Fruit fly (Drosophila melanogaster): ENCODE measurements around the gene IntS14.

- TF ChIP-seq usp (GFP tag; optimal IDR thresholded peaks at IDR 0.05) (no peak), Dll (optimal IDR thresholded peaks at IDR 0.05) (no peak), EcR (GFP tag; optimal IDR thresholded peaks at IDR 0.05) (no peak)
Measured at dm6 chr2L:1156592-1157249, 7.5 kb upstream of the IntS14 start.

Measured in whole organism.